Worm (Caenorhabditis elegans): ENCODE data around the gene ogdh-1.

ogdh-1 gene

DNA sequence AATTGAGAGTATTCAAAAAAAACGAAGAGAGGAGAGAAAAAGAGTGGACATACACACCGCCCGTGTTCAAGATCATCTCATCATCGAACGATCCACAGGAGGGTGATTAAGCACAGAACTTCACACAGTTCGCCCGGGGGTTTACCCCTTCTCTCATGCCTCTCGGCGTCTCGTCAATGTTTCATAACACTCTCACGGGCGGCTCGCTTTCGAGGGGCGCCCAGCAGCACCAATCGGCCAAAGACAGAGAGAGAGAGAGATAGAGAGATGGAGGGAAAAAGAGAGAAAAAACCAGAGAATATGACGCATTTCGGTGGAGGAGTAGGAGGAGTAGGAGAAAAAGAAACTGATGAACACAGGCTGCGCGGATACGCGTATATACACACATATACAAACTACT lies 1.4 kb upstream of the ogdh-1 start (continued):
- peak; percentile 56 for TF ChIP-seq rbr-2 (tag; optimal IDR thresholded peaks at IDR 0.05)
- TF ChIP-seq zip-11 (GFP tag; IDR thresholded peaks at IDR 0.05), result no peak
- peak; percentile 86 for TF ChIP-seq mep-1 (tag; optimal IDR thresholded peaks at IDR 0.05)
- TF ChIP-seq attf-4 (tag; optimal IDR thresholded peaks at IDR 0.05), result no peak
- peak; percentile 59 for TF ChIP-seq dve-1 (tag; optimal IDR thresholded peaks at IDR 0.05; ENCODE audit: insufficient read depth)
- no peak for TF ChIP-seq nhr-102 (tag; optimal IDR thresholded peaks at IDR 0.05)
- TF ChIP-seq lin-13 (GFP tag; optimal IDR thresholded peaks at IDR 0.05), result peak; percentile 68
- TF ChIP-seq ama-1 (optimal IDR thresholded peaks at IDR 0.05), result peak; percentile 24
- peak; percentile 22 for TF ChIP-seq dpl-1 (GFP tag; optimal IDR thresholded peaks at IDR 0.05)
- no peak for TF ChIP-seq spr-1 (tag; optimal IDR thresholded peaks at IDR 0.05)
- peak; percentile 42 for TF ChIP-seq nhr-25 (tag; optimal IDR thresholded peaks at IDR 0.05; ENCODE audit: borderline replicate concordance, insufficient read depth)
- no peak for TF ChIP-seq lin-29 (GFP tag; IDR thresholded peaks at IDR 0.05)
- TF ChIP-seq ceh-82 (tag; optimal IDR thresholded peaks at IDR 0.05), result no peak
- TF ChIP-seq daf-8 (GFP tag; IDR thresholded peaks at IDR 0.05), result no peak
- no peak for TF ChIP-seq nhr-111 (GFP tag; optimal IDR thresholded peaks at IDR 0.05)
- peak; percentile 47 to 77 for TF ChIP-seq lsy-2 (tag; optimal IDR thresholded peaks at IDR 0.05)
- no peak for TF ChIP-seq lim-7 (GFP tag; IDR thresholded peaks at IDR 0.05)
- TF ChIP-seq nhr-42 (GFP tag; IDR thresholded peaks at IDR 0.05), result 0 out of 2 replicates have a peak, but pooled peaks have one; percentile 48
- no peak for TF ChIP-seq Y75B8A.6 (GFP tag; IDR thresholded peaks at IDR 0.05)
- TF ChIP-seq unc-130 (GFP tag; optimal IDR thresholded peaks at IDR 0.05), result no peak
- peak; percentile 50 for TF ChIP-seq nhr-6 (tag; optimal IDR thresholded peaks at IDR 0.05)
- TF ChIP-seq F44E2.7 (GFP tag; IDR thresholded peaks at IDR 0.05), result no peak
- peak; percentile 73 for TF ChIP-seq set-16 (GFP tag; IDR thresholded peaks at IDR 0.05)
- TF ChIP-seq nhr-48 (tag; optimal IDR thresholded peaks at IDR 0.05), result peak; percentile 30
- no peak for TF ChIP-seq F26F4.8 (GFP tag; conservative IDR thresholded peaks at IDR 0.05)
- TF ChIP-seq spr-3 (GFP tag; optimal IDR thresholded peaks at IDR 0.05), result no peak
- no peak for TF ChIP-seq mdt-29 (GFP tag; IDR thresholded peaks at IDR 0.05)
- no peak for TF ChIP-seq Y105C5A.15 (GFP tag; IDR thresholded peaks at IDR 0.05)
- no peak for TF ChIP-seq tag-97 (GFP tag; IDR thresholded peaks at IDR 0.05)
- TF ChIP-seq ztf-7 (tag; optimal IDR thresholded peaks at IDR 0.05), result no peak
- peak; percentile 86 for TF ChIP-seq nhr-28 (tag; optimal IDR thresholded peaks at IDR 0.05)
- peak; percentile 62; the same call in 1 of the 2 replicates for TF ChIP-seq ctbp-1 (GFP tag; IDR thresholded peaks at IDR 0.05)
- no peak for TF ChIP-seq jun-1 (tag; optimal IDR thresholded peaks at IDR 0.05)
- TF ChIP-seq nhr-10 (tag; optimal IDR thresholded peaks at IDR 0.05), result no peak
- TF ChIP-seq snpc-1.2 (GFP tag; IDR thresholded peaks at IDR 0.05), result no peak
- no peak for TF ChIP-seq gei-8 (GFP tag; optimal IDR thresholded peaks at IDR 0.05)
- peak; percentile 90 for TF ChIP-seq mxl-3 (GFP tag; optimal IDR thresholded peaks at IDR 0.05)
- no peak for TF ChIP-seq aly-2 (tag; optimal IDR thresholded peaks at IDR 0.05)
- TF ChIP-seq madf-9 (GFP tag; conservative IDR thresholded peaks at IDR 0.05), result no peak
- no peak for TF ChIP-seq ces-1 (GFP tag; optimal IDR thresholded peaks at IDR 0.05)
- TF ChIP-seq daf-16 (GFP tag; optimal IDR thresholded peaks at IDR 0.05), result no peak
- peak; percentile 42 for TF ChIP-seq daf-16 (tag; optimal IDR thresholded peaks at IDR 0.05)
- TF ChIP-seq lir-3 (tag; optimal IDR thresholded peaks at IDR 0.05), result no peak
- no peak for TF ChIP-seq nhr-41 (GFP tag; IDR thresholded peaks at IDR 0.05)
- TF ChIP-seq zip-2 (tag; optimal IDR thresholded peaks at IDR 0.05), result no peak
- 0 out of 2 replicates have a peak, but pooled peaks have one; percentile 15 for TF ChIP-seq pha-4 (GFP tag; IDR thresholded peaks at IDR 0.05)
- TF ChIP-seq pha-4 (tag; optimal IDR thresholded peaks at IDR 0.05), result no peak
- TF ChIP-seq D1046.2 (GFP tag; IDR thresholded peaks at IDR 0.05), result 0 out of 2 replicates have a peak, but pooled peaks have one; percentile 33
- no peak for TF ChIP-seq unc-39 (tag; optimal IDR thresholded peaks at IDR 0.05)
- no peak for TF ChIP-seq ZK546.5 (tag; optimal IDR thresholded peaks at IDR 0.05)
- no peak for TF ChIP-seq zfp-3 (GFP tag; conservative IDR thresholded peaks at IDR 0.05)
- TF ChIP-seq T26A8.4 (GFP tag; IDR thresholded peaks at IDR 0.05), result no peak
- no peak for TF ChIP-seq fos-1 (tag; optimal IDR thresholded peaks at IDR 0.05)

Measured in whole organism, L4 larva.